Worm (Caenorhabditis elegans) whole organism, L4 larva: Measurements from ENCODE around the gene bra-1.
A peak's percentile ranks its signal among the peaks of the same experiment; 100 is the strongest.

ENCODE experiments used
- F37D6.2 ChIP-seq: sonication (generic microtip); optimal IDR thresholded peaks from 2 replicates; lab custom pipeline; 2016; ENCODE audit warnings: mild to moderate bottlenecking, missing genetic modification characterization, missing compliant biosample characterization
- F49E8.2 ChIP-seq: sonication (generic microtip); optimal IDR thresholded peaks from 2 replicates; lab custom pipeline; 2016; ENCODE audit warnings: missing compliant biosample characterization, mild to moderate bottlenecking, missing genetic modification characterization, borderline replicate concordance
- T20F7.1 ChIP-seq: fragments of 200-800 bp; sonication (Bioruptor generic); optimal IDR thresholded peaks from 2 replicates; lab custom pipeline; 2018; ENCODE audit warnings: mild to moderate bottlenecking, missing genetic modification characterization, missing compliant biosample characterization
- Y105C5A.15 ChIP-seq: fragments of 200-800 bp; sonication (Bioruptor generic); IDR thresholded peaks from 2 replicates; pipeline ENCODE4 v1.3.6; 2022; ENCODE audit warnings: missing genetic modification characterization, missing compliant biosample characterization
- Y75B8A.6 ChIP-seq: fragments of 200-800 bp; sonication (Bioruptor generic); IDR thresholded peaks from 2 replicates; pipeline ENCODE4 v1.3.6; 2022; ENCODE audit warnings: missing genetic modification reagents, missing genetic modification characterization, missing compliant biosample characterization
- aly-2 ChIP-seq: sonication (generic microtip); optimal IDR thresholded peaks from 2 replicates; lab custom pipeline; 2018; ENCODE audit warnings: missing biosample characterization, missing genetic modification characterization
- attf-4 ChIP-seq: sonication (generic microtip); optimal IDR thresholded peaks from 3 replicates; lab custom pipeline; 2017; ENCODE audit warnings: missing biosample characterization, missing genetic modification characterization
- ceh-28 ChIP-seq: fragments of 150-350 bp; optimal IDR thresholded peaks from 2 replicates; lab custom pipeline; 2014; ENCODE audit warnings: missing biosample characterization, missing genetic modification reagents, missing genetic modification characterization
- ceh-62 ChIP-seq: sonication (generic microtip); optimal IDR thresholded peaks from 2 replicates; lab custom pipeline; 2017; ENCODE audit warnings: missing biosample characterization, missing genetic modification characterization
- cey-2 ChIP-seq: sonication (generic microtip); optimal IDR thresholded peaks from 3 replicates; lab custom pipeline; 2017; ENCODE audit warnings: missing genetic modification characterization, mild to moderate bottlenecking, missing compliant biosample characterization, antibody characterized with exemption, borderline replicate concordance; ENCODE audit not compliant: insufficient read depth
- ctbp-1 ChIP-seq: fragments of 200-800 bp; sonication (Bioruptor generic); IDR thresholded peaks from 2 replicates; pipeline ENCODE4 v1.3.6; 2022; ENCODE audit warnings: missing genetic modification reagents, missing genetic modification characterization, missing compliant biosample characterization
- daf-16 ChIP-seq, 3 experiments: sonication (generic microtip); optimal IDR thresholded peaks; 2 replicates each; lab custom pipeline; 2016 to 2017; ENCODE audit warnings: missing genetic modification characterization in 3 of 3, missing genetic modification reagents in 3 of 3, mild to moderate bottlenecking in 2 of 3, missing compliant biosample characterization in 2 of 3, missing biosample characterization in 1 of 3, moderate library complexity in 1 of 3
- daf-19 ChIP-seq: fragments of 200-800 bp; sonication (Bioruptor generic); conservative IDR thresholded peaks from 2 replicates; pipeline ENCODE4 v1.3.6; 2022; ENCODE audit warnings: missing genetic modification characterization, missing compliant biosample characterization
- dmd-6 ChIP-seq: fragments of 200-800 bp; sonication (Bioruptor generic); IDR thresholded peaks from 2 replicates; pipeline ENCODE4 v1.3.6; 2022; ENCODE audit warnings: missing genetic modification reagents, missing genetic modification characterization, missing compliant biosample characterization
- dve-1 ChIP-seq: sonication (generic microtip); optimal IDR thresholded peaks from 2 replicates; lab custom pipeline; 2017; ENCODE audit warnings: antibody characterized with exemption, mild to moderate bottlenecking, missing genetic modification characterization, missing compliant biosample characterization; ENCODE audit not compliant: insufficient read depth
- egl-43 ChIP-seq: fragments of 200-800 bp; sonication (Bioruptor generic); IDR thresholded peaks from 2 replicates; pipeline ENCODE4 v1.3.6; 2022; ENCODE audit warnings: missing genetic modification reagents, missing genetic modification characterization, missing compliant biosample characterization
- fos-1 ChIP-seq: fragments of 150-350 bp; optimal IDR thresholded peaks from 2 replicates; lab custom pipeline; 2014; ENCODE audit warnings: missing biosample characterization, missing genetic modification characterization
- hlh-11 ChIP-seq: fragments of 200-800 bp; sonication (Bioruptor generic); optimal IDR thresholded peaks from 2 replicates; lab custom pipeline; 2018; ENCODE audit warnings: mild to moderate bottlenecking, missing genetic modification characterization, missing compliant biosample characterization
- hlh-30 ChIP-seq: sonication (generic microtip); optimal IDR thresholded peaks from 2 replicates; lab custom pipeline; 2017; ENCODE audit warnings: antibody characterized with exemption, mild to moderate bottlenecking, missing genetic modification characterization, missing compliant biosample characterization; ENCODE audit not compliant: insufficient read depth
- hmg-1.1 ChIP-seq: fragments of 200-800 bp; sonication (Bioruptor generic); IDR thresholded peaks from 2 replicates; pipeline ENCODE4 v1.3.6; 2022; ENCODE audit warnings: missing genetic modification reagents, missing genetic modification characterization, missing compliant biosample characterization
- lsy-2 ChIP-seq, 2 experiments: fragments of 150-350 bp in 1 of 2; sonication (generic microtip) in 1 of 2; optimal IDR thresholded peaks; 2 replicates each; lab custom pipeline; 2014 to 2017; ENCODE audit warnings: missing biosample characterization in 2 of 2, missing genetic modification characterization in 2 of 2
- madf-9 ChIP-seq: fragments of 200-800 bp; sonication (Bioruptor generic); conservative IDR thresholded peaks from 2 replicates; pipeline ENCODE4 v1.3.6; 2022; ENCODE audit warnings: missing genetic modification reagents, missing genetic modification characterization, missing compliant biosample characterization
- mdl-1 ChIP-seq, 2 experiments: fragments of 150-350 bp in 1 of 2; sonication (generic microtip) in 1 of 2; optimal IDR thresholded peaks; 2 replicates each; lab custom pipeline; 2014 to 2017; ENCODE audit warnings: missing biosample characterization in 2 of 2, missing genetic modification characterization in 2 of 2
- mdt-29 ChIP-seq: fragments of 200-800 bp; sonication (Bioruptor generic); IDR thresholded peaks from 2 replicates; pipeline ENCODE4 v1.3.6; 2022; ENCODE audit warnings: missing genetic modification reagents, missing genetic modification characterization, missing compliant biosample characterization
- mes-2 ChIP-seq: sonication (generic microtip); optimal IDR thresholded peaks from 2 replicates; lab custom pipeline; 2016; ENCODE audit warnings: missing genotype, mild to moderate bottlenecking, missing genetic modification characterization, missing compliant biosample characterization; ENCODE audit not compliant: poor library complexity, severe bottlenecking
- nhr-10 ChIP-seq: fragments of 150-350 bp; optimal IDR thresholded peaks from 2 replicates; lab custom pipeline; 2014; ENCODE audit warnings: missing biosample characterization, missing genetic modification characterization
- nhr-11 ChIP-seq: fragments of 150-350 bp; optimal IDR thresholded peaks from 2 replicates; lab custom pipeline; 2014; ENCODE audit warnings: missing biosample characterization, missing genetic modification characterization
- nhr-237 ChIP-seq: sonication (generic microtip); optimal IDR thresholded peaks from 2 replicates; lab custom pipeline; 2017; ENCODE audit warnings: missing biosample characterization, missing genetic modification characterization
- nhr-41 ChIP-seq: fragments of 200-800 bp; sonication (Bioruptor generic); IDR thresholded peaks from 2 replicates; pipeline ENCODE4 v1.3.6; 2022; ENCODE audit warnings: missing genetic modification reagents, missing genetic modification characterization, missing compliant biosample characterization
- nhr-6 ChIP-seq: fragments of 150-350 bp; optimal IDR thresholded peaks from 2 replicates; lab custom pipeline; 2014; ENCODE audit warnings: missing biosample characterization, missing genetic modification characterization
- rbr-2 ChIP-seq: sonication (generic microtip); optimal IDR thresholded peaks from 2 replicates; lab custom pipeline; 2016; ENCODE audit warnings: missing genotype, missing genetic modification characterization, missing compliant biosample characterization
- unc-39 ChIP-seq: sonication (generic microtip); optimal IDR thresholded peaks from 2 replicates; lab custom pipeline; 2017; ENCODE audit warnings: missing biosample characterization, missing genetic modification characterization
- unc-62 ChIP-seq, 3 experiments: fragments of 150-350 bp in 1 of 3; sonication (generic microtip); optimal IDR thresholded peaks in 2 of 3; peaks in 1 of 3; 1 replicate in 1 of 3; 2 replicates in 2 of 3; lab custom pipeline; 2014 to 2017; ENCODE audit warnings: missing biosample characterization in 3 of 3, missing genetic modification characterization in 3 of 3, missing genetic modification reagents in 3 of 3, missing genotype in 1 of 3
- vab-7 ChIP-seq: fragments of 200-800 bp; sonication (Bioruptor generic); IDR thresholded peaks from 2 replicates; pipeline ENCODE4 v1.3.6; 2022; ENCODE audit warnings: missing genetic modification reagents, missing genetic modification characterization, missing compliant biosample characterization

Gene bra-1

DNA sequence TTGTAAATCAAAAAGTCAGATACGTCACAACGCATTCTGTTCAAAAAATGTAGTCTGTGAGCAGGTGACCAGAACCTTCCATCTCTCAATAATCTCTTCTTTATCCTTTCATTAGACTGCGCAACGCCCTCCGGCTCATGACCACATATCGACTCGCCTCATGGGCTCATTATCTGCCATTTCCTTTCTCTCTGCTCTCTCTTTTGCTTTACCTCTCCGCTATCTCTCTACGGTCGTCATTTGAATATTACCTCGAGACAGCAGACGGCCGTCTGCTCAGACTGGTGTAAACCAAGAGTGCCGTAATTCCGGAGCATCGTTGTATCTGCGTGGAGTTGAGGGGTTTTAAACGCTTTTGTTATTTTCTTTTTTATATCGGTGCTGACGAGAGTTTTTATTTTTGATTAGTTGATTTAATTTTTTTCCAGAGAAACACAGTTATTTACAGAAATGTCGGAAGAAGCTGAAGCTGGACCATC lies at the start of gene bra-1:
TSS of gene bra-1 (plus strand) at position 429 of the 479 bp plus-strand sequence.
- TF ChIP-seq rbr-2 (peak; percentile 53), nhr-6 (tag; lab: Kevin White, UChicago) (peak; percentile 73), F37D6.2 (tag; lab: Kevin White, UChicago) (peak; percentile 27), daf-19 (no peak), nhr-10 (tag; lab: Kevin White, UChicago) (no peak), mes-2 (peak; percentile 43), ceh-28 (no peak), madf-9 (GFP tag; lab: Robert Waterston, UW) (no peak), nhr-237 (tag; lab: Kevin White, UChicago) (no peak), mdt-29 (GFP tag; lab: Robert Waterston, UW) (no peak), nhr-41 (GFP tag; lab: Robert Waterston, UW) (no peak), dmd-6 (GFP tag; lab: Robert Waterston, UW) (peak; percentile 20; the same call in 1 of the 2 replicates), attf-4 (tag; lab: Kevin White, UChicago) (no peak), mdl-1 (tag; optimal IDR thresholded peaks at IDR 0.05; lab: Kevin White, UChicago) (peak in 1 of 2 experiments; percentile 22), daf-16 (GFP tag; optimal IDR thresholded peaks at IDR 0.05; lab: Kevin White, UChicago) (no peak), daf-16 (tag; optimal IDR thresholded peaks at IDR 0.05; lab: Kevin White, UChicago) (no peak), F49E8.2 (no peak), T20F7.1 (peak; percentile 93), hmg-1.1 (GFP tag; lab: Robert Waterston, UW) (peak; percentile 45; the same call in 1 of the 2 replicates), Y75B8A.6 (no peak), unc-39 (tag; lab: Kevin White, UChicago) (no peak), egl-43 (GFP tag; lab: Robert Waterston, UW) (0 out of 2 replicates have a peak, but pooled peaks have one; percentile 37), aly-2 (tag; lab: Kevin White, UChicago) (no peak), Y105C5A.15 (GFP tag; lab: Robert Waterston, UW) (no peak), ceh-62 (tag; lab: Kevin White, UChicago) (no peak), hlh-30 (tag; lab: Kevin White, UChicago) (peak; percentile 90), lsy-2 (tag; optimal IDR thresholded peaks at IDR 0.05; lab: Kevin White, UChicago) (peak in 1 of 2 experiments; percentile 56), cey-2 (tag; lab: Kevin White, UChicago) (no peak), hlh-11 (tag; lab: Kevin White, UChicago) (peak; percentile 54), unc-62 (GFP tag; optimal IDR thresholded peaks at IDR 0.05 in 1 of 2; lab: Kevin White, UChicago) (no peak), unc-62 (tag; optimal IDR thresholded peaks at IDR 0.05; lab: Kevin White, UChicago) (no peak), dve-1 (tag; lab: Kevin White, UChicago) (peak; percentile 64), fos-1 (no peak)
- TF ChIP-seq, all 104 proteins: peak for 13

DNA sequence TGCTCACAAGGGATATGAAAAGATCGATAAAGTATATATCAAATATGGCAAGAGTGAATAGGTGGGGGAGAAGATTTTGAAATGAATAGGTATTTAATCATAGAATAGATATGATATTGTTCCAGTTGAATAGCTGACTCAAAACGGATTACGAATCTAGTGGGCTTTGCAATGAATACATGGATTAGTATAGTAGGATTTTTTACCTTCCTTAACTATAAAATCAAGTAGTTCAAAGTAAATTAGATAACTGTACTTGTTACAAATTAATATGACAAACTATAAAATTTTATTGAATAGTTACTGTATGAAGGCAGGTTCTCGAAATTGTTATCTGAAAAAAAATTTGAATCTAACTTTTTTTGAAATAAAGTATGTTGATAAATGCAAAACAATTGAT lies 47.4 kb upstream of the bra-1 start, which contains the start of gene odr-1:
TSS of gene odr-1 (minus strand) at position 101 of the 400 bp plus-strand sequence.
- TF ChIP-seq vab-7 (GFP tag; lab: Robert Waterston, UW) (no peak), daf-19 (no peak), ctbp-1 (GFP tag; lab: Robert Waterston, UW) (no peak)

DNA sequence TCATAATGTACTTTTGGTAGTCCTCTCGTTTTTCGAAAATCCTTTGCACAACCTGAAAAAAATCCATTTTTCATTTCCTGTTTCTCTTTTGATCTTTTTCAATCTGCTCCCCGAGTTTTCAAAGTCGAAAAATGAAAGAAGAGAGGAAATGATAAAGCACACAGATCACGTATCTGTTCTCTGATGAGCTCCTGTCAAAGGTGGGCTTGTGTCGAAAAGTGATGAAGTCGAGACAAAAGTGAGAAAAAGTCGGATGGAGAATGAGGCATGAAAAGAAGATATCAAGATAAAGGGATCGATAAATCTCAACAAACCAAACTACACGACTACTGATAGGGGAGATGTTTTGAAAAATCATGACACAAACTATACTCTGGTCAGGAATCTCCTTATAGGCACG lies 43.2 kb upstream of the bra-1 start:
- TF ChIP-seq unc-62 (GFP tag; optimal IDR thresholded peaks at IDR 0.05 in 1 of 2; lab: Kevin White, UChicago) (peak in 1 of 2 experiments; percentile 89), unc-62 (tag; optimal IDR thresholded peaks at IDR 0.05; lab: Kevin White, UChicago) (no peak), nhr-11 (tag; lab: Kevin White, UChicago) (peak; percentile 50), nhr-10 (tag; lab: Kevin White, UChicago) (no peak)
